Fruit fly (Drosophila melanogaster): Measurements from ENCODE around the gene CG2116.

CG2116 gene

dm6 chrX:8129204-8129997 is at the start of gene CG2116 (continued):
- no peak; the same call in 2 of the 3 replicates for TF ChIP-seq mld (GFP tag; IDR thresholded peaks at IDR 0.05; ENCODE audit: partially characterized antibody)
- TF ChIP-seq Awh (GFP tag; IDR thresholded peaks at IDR 0.05), result no peak
- TF ChIP-seq pb (GFP tag; optimal IDR thresholded peaks at IDR 0.05), result no peak
- no peak for TF ChIP-seq CG12299 (tag; optimal IDR thresholded peaks at IDR 0.05)
- TF ChIP-seq bowl (GFP tag; IDR thresholded peaks at IDR 0.05), result no peak
- TF ChIP-seq inv (GFP tag; IDR thresholded peaks at IDR 0.05; ENCODE audit: partially characterized antibody), result peak; percentile 59; the same call in 1 of the 2 replicates
- TF ChIP-seq ken (GFP tag; IDR thresholded peaks at IDR 0.05), result no peak
- no peak for TF ChIP-seq CG16815 (GFP tag; optimal IDR thresholded peaks at IDR 0.05)
- peak; percentile 53; the same call in 2 of the 3 replicates for TF ChIP-seq CG34224 (GFP tag; IDR thresholded peaks at IDR 0.05; ENCODE audit: partially characterized antibody)
- TF ChIP-seq vvl (GFP tag; IDR thresholded peaks at IDR 0.05), result peak; percentile 72
- no peak for TF ChIP-seq ranshi (GFP tag; IDR thresholded peaks at IDR 0.05)
- TF ChIP-seq Ets97D (GFP tag; optimal IDR thresholded peaks at IDR 0.05), result peak; percentile 46
- TF ChIP-seq MBD-R2 (GFP tag; IDR thresholded peaks at IDR 0.05), result peak; percentile 47
- TF ChIP-seq dimm (GFP tag; IDR thresholded peaks at IDR 0.05), result no peak
- no peak for TF ChIP-seq Tbp (GFP tag; optimal IDR thresholded peaks at IDR 0.05)
- TF ChIP-seq dmrt99B (tag; optimal IDR thresholded peaks at IDR 0.05), result no peak
- peak; percentile 37 for TF ChIP-seq CG9437 (GFP tag; optimal IDR thresholded peaks at IDR 0.05)
- no peak for TF ChIP-seq CG31388 (GFP tag; optimal IDR thresholded peaks at IDR 0.05)
- TF ChIP-seq CG42726 (GFP tag; IDR thresholded peaks at IDR 0.05; ENCODE audit: partially characterized antibody), result 0 out of 2 replicates have a peak, but pooled peaks have one; percentile 40
- TF ChIP-seq CG2889 (GFP tag; IDR thresholded peaks at IDR 0.05), result no peak
- no peak for TF ChIP-seq CG10979 (tag; optimal IDR thresholded peaks at IDR 0.05)
- no peak for TF ChIP-seq Six4 (GFP tag; optimal IDR thresholded peaks at IDR 0.05)
- no peak for TF ChIP-seq ems (GFP tag; optimal IDR thresholded peaks at IDR 0.05)
- TF ChIP-seq CG15696 (tag; optimal IDR thresholded peaks at IDR 0.05), result no peak
- peak; percentile 61 for TF ChIP-seq CG14710 (tag; optimal IDR thresholded peaks at IDR 0.05)
- TF ChIP-seq Myb (GFP tag; optimal IDR thresholded peaks at IDR 0.05), result peak; percentile 47
- TF ChIP-seq Dfd (GFP tag; optimal IDR thresholded peaks at IDR 0.05), result no peak
- no peak for TF ChIP-seq maf-S (GFP tag; optimal IDR thresholded peaks at IDR 0.05)
- no peak for TF ChIP-seq gem (tag; optimal IDR thresholded peaks at IDR 0.05)
- TF ChIP-seq CG7987 (GFP tag; optimal IDR thresholded peaks at IDR 0.05), result no peak
- TF ChIP-seq aop (GFP tag; IDR thresholded peaks at IDR 0.05), result no peak
- TF ChIP-seq kni (GFP tag; optimal IDR thresholded peaks at IDR 0.05), result no peak
- TF ChIP-seq ci (GFP tag; IDR thresholded peaks at IDR 0.05), result 0 out of 3 replicates have a peak, but pooled peaks have one; percentile 25
- TF ChIP-seq CG1647 (GFP tag; optimal IDR thresholded peaks at IDR 0.05), result no peak
- 0 out of 3 replicates have a peak, but pooled peaks have one; percentile 33 for TF ChIP-seq CG11560 (tag; IDR thresholded peaks at IDR 0.05)
- TF ChIP-seq pho (GFP tag; optimal IDR thresholded peaks at IDR 0.05), result no peak
- TF ChIP-seq CG1602 (GFP tag; optimal IDR thresholded peaks at IDR 0.05), result no peak
- TF ChIP-seq Bgb (GFP tag; IDR thresholded peaks at IDR 0.05; ENCODE audit: partially characterized antibody), result peak; percentile 81
- TF ChIP-seq Sry-δ (GFP tag; optimal IDR thresholded peaks at IDR 0.05), result peak; percentile 73
- TF ChIP-seq CG10267 (tag; optimal IDR thresholded peaks at IDR 0.05), result peak; percentile 37
- no peak for TF ChIP-seq CG18619 (GFP tag; optimal IDR thresholded peaks at IDR 0.05)
- TF ChIP-seq trem (tag; optimal IDR thresholded peaks at IDR 0.05), result peak; percentile 36
- no peak for TF ChIP-seq CHES-1-like (GFP tag; optimal IDR thresholded peaks at IDR 0.05)
- no peak for TF ChIP-seq hkb (optimal IDR thresholded peaks at IDR 0.05)
- TF ChIP-seq hkb (GFP tag; IDR thresholded peaks at IDR 0.05), result no peak
- TF ChIP-seq tgo (GFP tag; IDR thresholded peaks at IDR 0.05), result no peak
- no peak for TF ChIP-seq CG31441 (GFP tag; IDR thresholded peaks at IDR 0.05)
- TF ChIP-seq ssp (GFP tag; IDR thresholded peaks at IDR 0.05), result peak; percentile 57; the same call in 1 of the 2 replicates
- TF ChIP-seq CG17829 (tag; optimal IDR thresholded peaks at IDR 0.05), result peak; percentile 3
- TF ChIP-seq CG10321 (GFP tag; IDR thresholded peaks at IDR 0.05), result no peak
